Worm (Caenorhabditis elegans) whole organism, young adult: ENCODE data around the gene aat-1.

Experiments used
- B0019.2 ChIP-seq: fragments of 200-800 bp; sonication (Bioruptor generic); conservative IDR thresholded peaks from 2 replicates; pipeline ENCODE4 v1.3.6; 2022; ENCODE audit warnings: missing genetic modification reagents, missing genetic modification characterization, missing compliant biosample characterization
- C06A6.2 ChIP-seq: fragments of 200-800 bp; sonication (Bioruptor generic); conservative IDR thresholded peaks from 2 replicates; pipeline ENCODE4 v1.3.6; 2022; ENCODE audit warnings: missing genetic modification characterization, missing compliant biosample characterization
- C17E4.6 ChIP-seq: fragments of 200-800 bp; sonication (Bioruptor generic); IDR thresholded peaks from 2 replicates; pipeline ENCODE4 v1.3.6; 2022; ENCODE audit warnings: missing genetic modification reagents, missing genetic modification characterization, missing compliant biosample characterization
- F10E7.11 ChIP-seq: sonication (generic microtip); optimal IDR thresholded peaks from 2 replicates; lab custom pipeline; 2017; ENCODE audit warnings: mild to moderate bottlenecking, missing genetic modification characterization, moderate library complexity, missing compliant biosample characterization
- F39B2.1 ChIP-seq: fragments of 200-800 bp; sonication (Bioruptor generic); IDR thresholded peaks from 2 replicates; pipeline ENCODE4 v1.3.6; 2022; ENCODE audit warnings: missing genetic modification reagents, missing genetic modification characterization, missing compliant biosample characterization
- F57A8.1 ChIP-seq: fragments of 200-800 bp; sonication (Bioruptor generic); optimal IDR thresholded peaks from 2 replicates; lab custom pipeline; 2018; ENCODE audit warnings: mild to moderate bottlenecking, missing genetic modification characterization, moderate library complexity, missing compliant biosample characterization
- K12H6.12 ChIP-seq: fragments of 200-800 bp; sonication (Bioruptor generic); optimal IDR thresholded peaks from 2 replicates; lab custom pipeline; 2018; ENCODE audit warnings: mild to moderate bottlenecking, missing genetic modification characterization, missing compliant biosample characterization
- Y56A3A.18 ChIP-seq: fragments of 200-800 bp; sonication (Bioruptor generic); IDR thresholded peaks from 2 replicates; pipeline ENCODE4 v1.3.6; 2022; ENCODE audit warnings: missing genetic modification reagents, missing genetic modification characterization, missing compliant biosample characterization
- Y79H2A.3 ChIP-seq: fragments of 200-800 bp; sonication (Bioruptor generic); conservative IDR thresholded peaks from 2 replicates; pipeline ENCODE4 v1.3.6; 2022; ENCODE audit warnings: missing genetic modification reagents, missing genetic modification characterization, missing compliant biosample characterization
- Y95B8A.8 ChIP-seq: fragments of 200-800 bp; sonication (Bioruptor generic); IDR thresholded peaks from 2 replicates; pipeline ENCODE4 v1.3.6; 2022; ENCODE audit warnings: missing genetic modification reagents, missing genetic modification characterization, missing compliant biosample characterization
- aptf-2 ChIP-seq: fragments of 200-800 bp; sonication (Bioruptor generic); conservative IDR thresholded peaks from 2 replicates; pipeline ENCODE4 v1.3.6; 2022; ENCODE audit warnings: missing genetic modification reagents, missing genetic modification characterization, missing compliant biosample characterization
- aptf-3 ChIP-seq: fragments of 200-800 bp; sonication (Bioruptor generic); IDR thresholded peaks from 2 replicates; pipeline ENCODE4 v1.3.6; 2022; ENCODE audit warnings: missing genetic modification characterization, missing compliant biosample characterization
- atf-7 ChIP-seq: sonication (generic microtip); optimal IDR thresholded peaks from 2 replicates; lab custom pipeline; 2017; ENCODE audit warnings: mild to moderate bottlenecking, missing genetic modification characterization, missing compliant biosample characterization
- attf-3 ChIP-seq: fragments of 200-800 bp; sonication (Bioruptor generic); conservative IDR thresholded peaks from 2 replicates; pipeline ENCODE4 v1.3.6; 2022; ENCODE audit warnings: missing genetic modification reagents, missing genetic modification characterization, missing compliant biosample characterization
- attf-5 ChIP-seq: fragments of 200-800 bp; sonication (Bioruptor generic); optimal IDR thresholded peaks from 2 replicates; lab custom pipeline; 2018; ENCODE audit warnings: mild to moderate bottlenecking, missing genetic modification characterization, missing compliant biosample characterization
- ccch-3 ChIP-seq: fragments of 200-800 bp; sonication (Bioruptor generic); optimal IDR thresholded peaks from 2 replicates; lab custom pipeline; 2018; ENCODE audit warnings: mild to moderate bottlenecking, missing genetic modification characterization, missing compliant biosample characterization
- ceh-100 ChIP-seq: fragments of 200-800 bp; sonication (Bioruptor generic); IDR thresholded peaks from 2 replicates; pipeline ENCODE4 v1.3.6; 2022; ENCODE audit warnings: missing genetic modification reagents, missing genetic modification characterization, missing compliant biosample characterization
- ceh-40 ChIP-seq: fragments of 200-800 bp; sonication (Bioruptor generic); IDR thresholded peaks from 2 replicates; pipeline ENCODE4 v1.3.6; 2022; ENCODE audit warnings: missing genetic modification characterization, missing compliant biosample characterization
- ceh-58 ChIP-seq: fragments of 200-800 bp; sonication (Bioruptor generic); IDR thresholded peaks from 2 replicates; pipeline ENCODE4 v1.3.6; 2022; ENCODE audit warnings: missing genetic modification characterization, missing compliant biosample characterization
- dox-1 ChIP-seq: fragments of 200-800 bp; sonication (Bioruptor generic); IDR thresholded peaks from 2 replicates; pipeline ENCODE4 v1.3.6; 2022; ENCODE audit warnings: missing genetic modification reagents, missing genetic modification characterization, missing compliant biosample characterization
- egl-18 ChIP-seq: fragments of 200-800 bp; sonication (Bioruptor generic); IDR thresholded peaks from 2 replicates; pipeline ENCODE4 v1.3.6; 2022; ENCODE audit warnings: missing genetic modification reagents, missing genetic modification characterization, missing compliant biosample characterization
- egl-44 ChIP-seq: fragments of 200-800 bp; sonication (Bioruptor generic); IDR thresholded peaks from 2 replicates; pipeline ENCODE4 v1.3.6; 2022; ENCODE audit warnings: missing genetic modification reagents, missing genetic modification characterization, missing compliant biosample characterization
- him-1 ChIP-seq: sonication (generic microtip); optimal IDR thresholded peaks from 2 replicates; lab custom pipeline; 2016; ENCODE audit warnings: missing genotype, missing genetic modification reagents, missing genetic modification characterization, missing compliant biosample characterization
- hmg-20 ChIP-seq: fragments of 200-800 bp; sonication (Bioruptor generic); IDR thresholded peaks from 2 replicates; pipeline ENCODE4 v1.3.6; 2022; ENCODE audit warnings: missing genetic modification reagents, missing genetic modification characterization, missing compliant biosample characterization
- hsf-1 ChIP-seq: fragments of 200-800 bp; sonication (Bioruptor generic); IDR thresholded peaks from 2 replicates; pipeline ENCODE4 v1.3.6; 2022; ENCODE audit warnings: missing genetic modification reagents, missing genetic modification characterization, missing compliant biosample characterization
- let-526 ChIP-seq: fragments of 200-800 bp; sonication (Bioruptor generic); IDR thresholded peaks from 2 replicates; pipeline ENCODE4 v1.3.6; 2022; ENCODE audit warnings: missing genetic modification reagents, missing genetic modification characterization, missing compliant biosample characterization
- lin-35 ChIP-seq, 3 experiments: fragments of 150-350 bp in 2 of 3; sonication (generic microtip) in 1 of 3; optimal IDR thresholded peaks; 2 replicates each; lab custom pipeline; 2014 to 2018; ENCODE audit warnings: missing biosample characterization in 3 of 3, missing genetic modification characterization in 3 of 3, missing genetic modification reagents in 3 of 3
- lin-54 ChIP-seq: fragments of 200-800 bp; sonication (Bioruptor generic); optimal IDR thresholded peaks from 2 replicates; lab custom pipeline; 2018; ENCODE audit warnings: mild to moderate bottlenecking, missing genetic modification characterization, missing compliant biosample characterization
- lir-1 ChIP-seq: fragments of 200-800 bp; sonication (Bioruptor generic); conservative IDR thresholded peaks from 2 replicates; pipeline ENCODE4 v1.3.6; 2022; ENCODE audit warnings: missing genetic modification reagents, missing genetic modification characterization, missing compliant biosample characterization
- lsy-27 ChIP-seq: sonication (generic microtip); optimal IDR thresholded peaks from 2 replicates; lab custom pipeline; 2017; ENCODE audit warnings: missing genetic modification characterization, mild to moderate bottlenecking, missing compliant biosample characterization, antibody characterized with exemption, missing genotype, borderline replicate concordance; ENCODE audit not compliant: insufficient read depth
- mcd-1 ChIP-seq: fragments of 200-800 bp; sonication (Bioruptor generic); IDR thresholded peaks from 2 replicates; pipeline ENCODE4 v1.3.6; 2022; ENCODE audit warnings: missing genetic modification reagents, missing genetic modification characterization, missing compliant biosample characterization
- mel-28 ChIP-seq: sonication (generic microtip); optimal IDR thresholded peaks from 2 replicates; lab custom pipeline; 2016; ENCODE audit warnings: borderline replicate concordance, mild to moderate bottlenecking, missing genetic modification characterization, missing compliant biosample characterization
- nfyb-1 ChIP-seq: fragments of 200-800 bp; sonication (Bioruptor generic); IDR thresholded peaks from 2 replicates; pipeline ENCODE4 v1.3.6; 2022; ENCODE audit warnings: missing genetic modification reagents, missing genetic modification characterization, missing compliant biosample characterization
- nhr-27 ChIP-seq: fragments of 200-800 bp; sonication (Bioruptor generic); optimal IDR thresholded peaks from 2 replicates; lab custom pipeline; 2018; ENCODE audit warnings: mild to moderate bottlenecking, missing genetic modification characterization, moderate library complexity, missing compliant biosample characterization
- nhr-80 ChIP-seq: sonication (generic microtip); optimal IDR thresholded peaks from 2 replicates; lab custom pipeline; 2016; ENCODE audit warnings: missing genetic modification characterization, missing compliant biosample characterization
- pbrm-1 ChIP-seq: fragments of 200-800 bp; sonication (Bioruptor generic); IDR thresholded peaks from 2 replicates; pipeline ENCODE4 v1.3.6; 2022; ENCODE audit warnings: missing genetic modification reagents, missing genetic modification characterization, missing compliant biosample characterization
- rcor-1 ChIP-seq: fragments of 200-800 bp; sonication (Bioruptor generic); IDR thresholded peaks from 2 replicates; pipeline ENCODE4 v1.3.6; 2022; ENCODE audit warnings: missing genetic modification reagents, missing genetic modification characterization, missing compliant biosample characterization
- rpc-1 ChIP-seq, 2 experiments: fragments of 150-350 bp in 1 of 2; sonication (generic microtip) in 1 of 2; optimal IDR thresholded peaks; 2 replicates each; lab custom pipeline; 2014 to 2018; ENCODE audit warnings: missing biosample characterization in 1 of 2, missing genetic modification characterization in 1 of 2, missing genetic modification reagents in 1 of 2, missing genotype in 1 of 2
- sdz-38 ChIP-seq: sonication (generic microtip); optimal IDR thresholded peaks from 2 replicates; lab custom pipeline; 2016; ENCODE audit warnings: missing genotype, missing genetic modification characterization, missing compliant biosample characterization
- snpc-1.3 ChIP-seq: sonication (generic microtip); optimal IDR thresholded peaks from 2 replicates; lab custom pipeline; 2017; ENCODE audit warnings: missing genetic modification characterization, mild to moderate bottlenecking, missing compliant biosample characterization, antibody characterized with exemption, moderate library complexity, missing genotype, missing genetic modification reagents; ENCODE audit not compliant: insufficient read depth
- snpc-4 ChIP-seq, 5 experiments: fragments of 150-350 bp in 1 of 5; sonication (generic microtip) in 4 of 5; optimal IDR thresholded peaks; 2 replicates each; lab custom pipeline; 2014 to 2018; ENCODE audit warnings: missing genetic modification characterization in 5 of 5, missing biosample characterization in 3 of 5, antibody characterized with exemption in 2 of 5, mild to moderate bottlenecking in 2 of 5, missing compliant biosample characterization in 2 of 5, missing genotype in 2 of 5, moderate library complexity in 2 of 5, missing genetic modification reagents in 1 of 5
- unc-130 ChIP-seq: sonication (generic microtip); optimal IDR thresholded peaks from 2 replicates; lab custom pipeline; 2016; ENCODE audit warnings: missing genetic modification reagents, missing genetic modification characterization, missing compliant biosample characterization
- ztf-22 ChIP-seq: fragments of 200-800 bp; sonication (Bioruptor generic); optimal IDR thresholded peaks from 2 replicates; lab custom pipeline; 2018; ENCODE audit warnings: mild to moderate bottlenecking, missing genetic modification characterization, moderate library complexity, missing compliant biosample characterization
- ztf-26 ChIP-seq: sonication (generic microtip); optimal IDR thresholded peaks from 2 replicates; lab custom pipeline; 2017; ENCODE audit warnings: missing genetic modification characterization, missing compliant biosample characterization
- ztf-28 ChIP-seq: fragments of 200-800 bp; sonication (Bioruptor generic); IDR thresholded peaks from 2 replicates; pipeline ENCODE4 v1.3.6; 2022; ENCODE audit warnings: missing genetic modification reagents, missing genetic modification characterization, missing compliant biosample characterization
- ztf-6 ChIP-seq: fragments of 200-800 bp; sonication (Bioruptor generic); IDR thresholded peaks from 2 replicates; pipeline ENCODE4 v1.3.6; 2022; ENCODE audit warnings: missing genetic modification reagents, missing genetic modification characterization, missing compliant biosample characterization

aat-1 gene

ce11 chrIV:9563529-9564376, 37.7 kb downstream of the aat-1 start (continued):
- TF ChIP-seq hmg-20 (GFP tag; lab: Robert Waterston, UW) = no peak
- TF ChIP-seq ceh-58 (GFP tag; lab: Robert Waterston, UW) = no peak
- no peak for TF ChIP-seq unc-130 (GFP tag; lab: Kevin White, UChicago)
- TF ChIP-seq mcd-1 (GFP tag; lab: Robert Waterston, UW) = no peak
- TF ChIP-seq sdz-38 (tag; lab: Kevin White, UChicago) = no peak
- no peak for TF ChIP-seq Y56A3A.18
- no peak for TF ChIP-seq lir-1 (GFP tag; lab: Robert Waterston, UW)
- TF ChIP-seq ztf-6 = no peak
- no peak for TF ChIP-seq aptf-3 (GFP tag; lab: Robert Waterston, UW)
- no peak for TF ChIP-seq C06A6.2 (GFP tag; lab: Robert Waterston, UW)
- TF ChIP-seq Y95B8A.8 = no peak
- no peak for TF ChIP-seq ccch-3
- TF ChIP-seq ztf-22 (GFP tag; lab: Kevin White, UChicago) = no peak
- peak; percentile 89 for TF ChIP-seq ztf-26 (tag; lab: Kevin White, UChicago)
- TF ChIP-seq ceh-100 (GFP tag; lab: Robert Waterston, UW) = no peak
- no peak for TF ChIP-seq F10E7.11 (tag; lab: Kevin White, UChicago)
- no peak for TF ChIP-seq nhr-27 (tag; lab: Kevin White, UChicago)
- peak; percentile 32; the same call in 1 of the 2 replicates for TF ChIP-seq ztf-28 (GFP tag; lab: Robert Waterston, UW)
- TF ChIP-seq egl-44 (GFP tag; lab: Robert Waterston, UW) = 0 out of 2 replicates have a peak, but pooled peaks have one; percentile 39
- TF ChIP-seq B0019.2 (GFP tag; lab: Robert Waterston, UW) = no peak
- TF ChIP-seq attf-3 = no peak
- no peak for TF ChIP-seq lsy-27
- TF ChIP-seq ceh-40 (GFP tag; lab: Robert Waterston, UW) = no peak
- TF ChIP-seq him-1 (tag; lab: Kevin White, UChicago) = no peak
- no peak for TF ChIP-seq pbrm-1 (GFP tag; lab: Robert Waterston, UW)
- no peak for TF ChIP-seq nhr-80
- TF ChIP-seq Y79H2A.3 (GFP tag; lab: Robert Waterston, UW) = no peak
- TF ChIP-seq K12H6.12 (tag; lab: Kevin White, UChicago) = no peak
- TF ChIP-seq snpc-1.3 (tag; lab: Kevin White, UChicago) = no peak
- no peak for TF ChIP-seq C17E4.6 (GFP tag; lab: Robert Waterston, UW)
- TF ChIP-seq egl-18 (GFP tag; lab: Robert Waterston, UW) = no peak
- no peak for TF ChIP-seq dox-1 (GFP tag; lab: Robert Waterston, UW)
- no peak for TF ChIP-seq rcor-1
- TF ChIP-seq let-526 = no peak
- no peak for TF ChIP-seq lin-54 (GFP tag; lab: Kevin White, UChicago)
- TF ChIP-seq F57A8.1 (GFP tag; lab: Kevin White, UChicago) = no peak
- 0 out of 2 replicates have a peak, but pooled peaks have one; percentile 24 for TF ChIP-seq nfyb-1 (GFP tag; lab: Robert Waterston, UW)
- TF ChIP-seq snpc-4 (GFP tag; optimal IDR thresholded peaks at IDR 0.05; lab: Kevin White, UChicago) = no peak
- no peak for TF ChIP-seq snpc-4 (tag; optimal IDR thresholded peaks at IDR 0.05; lab: Kevin White, UChicago)
- no peak for TF ChIP-seq lin-35 (GFP tag; optimal IDR thresholded peaks at IDR 0.05; lab: Kevin White, UChicago)
- TF ChIP-seq rpc-1 (optimal IDR thresholded peaks at IDR 0.05; lab: Kevin White, UChicago) = no peak
- no peak for TF ChIP-seq rpc-1 (tag; optimal IDR thresholded peaks at IDR 0.05; lab: Kevin White, UChicago)
- TF ChIP-seq hsf-1 (GFP tag; lab: Robert Waterston, UW) = no peak
- no peak for TF ChIP-seq mel-28 (tag; lab: Kevin White, UChicago)
- no peak for TF ChIP-seq aptf-2 (GFP tag; lab: Robert Waterston, UW)
- TF ChIP-seq atf-7 (tag; lab: Kevin White, UChicago) = peak; percentile 26
- TF ChIP-seq attf-5 (GFP tag; lab: Kevin White, UChicago) = no peak
- TF ChIP-seq F39B2.1 (GFP tag; lab: Robert Waterston, UW) = no peak
